Worm (Caenorhabditis elegans) whole organism, midembryonic: ENCODE results near the gene ZK1240.3.

Source experiments
- T22C8.4 ChIP-seq: fragments of 200-800 bp; sonication (Bioruptor generic); IDR thresholded peaks from 2 replicates; pipeline ENCODE4 v1.3.6; 2022; ENCODE audit warnings: missing genetic modification characterization, missing compliant biosample characterization
- cog-1 ChIP-seq: sonication (generic microtip); optimal IDR thresholded peaks from 2 replicates; lab custom pipeline; 2016; ENCODE audit warnings: missing genetic modification characterization, missing compliant biosample characterization
- flt-1 ChIP-seq: fragments of 200-800 bp; sonication (Bioruptor generic); IDR thresholded peaks from 2 replicates; pipeline ENCODE4 v1.3.6; 2022; ENCODE audit warnings: missing genetic modification characterization, missing compliant biosample characterization
- klf-2 ChIP-seq: fragments of 200-800 bp; sonication (Bioruptor generic); conservative IDR thresholded peaks from 2 replicates; pipeline ENCODE4 v1.3.6; 2022; ENCODE audit warnings: missing genetic modification reagents, missing genetic modification characterization, missing compliant biosample characterization
- med-1 ChIP-seq: sonication (generic microtip); optimal IDR thresholded peaks from 2 replicates; lab custom pipeline; 2017; ENCODE audit warnings: missing genetic modification characterization, mild to moderate bottlenecking, missing compliant biosample characterization, antibody characterized with exemption, missing genetic modification reagents; ENCODE audit not compliant: insufficient read depth
- ref-1 ChIP-seq: fragments of 200-800 bp; sonication (Bioruptor generic); conservative IDR thresholded peaks from 2 replicates; pipeline ENCODE4 v1.3.6; 2022; ENCODE audit warnings: missing genetic modification reagents, missing genetic modification characterization, missing compliant biosample characterization
- tab-1 ChIP-seq: fragments of 200-800 bp; sonication (Bioruptor generic); IDR thresholded peaks from 2 replicates; pipeline ENCODE4 v1.3.6; 2022; ENCODE audit warnings: missing genetic modification characterization, missing compliant biosample characterization
- ztf-23 ChIP-seq: fragments of 200-800 bp; sonication (Bioruptor generic); IDR thresholded peaks from 2 replicates; pipeline ENCODE4 v1.3.6; 2022; ENCODE audit warnings: missing genetic modification reagents, missing genetic modification characterization, missing compliant biosample characterization
- ztf-29 ChIP-seq: fragments of 200-800 bp; sonication (Bioruptor generic); IDR thresholded peaks from 2 replicates; pipeline ENCODE4 v1.3.6; 2022; ENCODE audit warnings: missing genetic modification reagents, missing genetic modification characterization, missing compliant biosample characterization

ZK1240.3 gene

DNA sequence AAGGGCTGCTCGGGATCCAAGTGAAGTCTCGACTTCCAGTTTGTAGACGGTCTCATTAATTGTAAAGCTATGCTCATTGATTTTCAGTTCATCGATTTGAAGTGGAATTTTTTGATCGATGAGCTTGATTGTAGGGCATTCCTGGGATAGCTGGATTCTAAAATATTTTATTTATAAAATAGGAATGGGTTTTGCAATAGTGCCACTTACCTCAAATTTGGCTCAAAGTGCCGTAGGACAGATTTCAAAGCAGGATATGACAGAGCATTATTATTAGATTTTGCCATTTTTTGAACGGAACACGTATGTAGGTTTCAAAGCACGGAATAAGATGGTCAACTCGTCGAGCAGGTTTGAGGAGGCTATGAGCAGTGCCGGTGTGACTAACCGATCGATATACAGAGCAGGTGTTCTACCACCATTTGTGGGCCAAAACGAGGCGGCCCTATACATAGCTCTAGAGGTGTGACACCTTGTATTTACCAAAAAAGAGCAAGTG lies 24.3 kb upstream of the ZK1240.3 start, which contains the start of gene fbxc-25:
Gene fbxc-25, minus strand, starts transcription at position 449 of the 499 bp plus-strand sequence.
- TF ChIP-seq ztf-23 (GFP tag; lab: Robert Waterston, UW) (no peak), tab-1 (GFP tag; lab: Robert Waterston, UW) (no peak), klf-2 (GFP tag; lab: Robert Waterston, UW) (no peak), ztf-29 (GFP tag; lab: Robert Waterston, UW) (no peak), flt-1 (GFP tag; lab: Robert Waterston, UW) (no peak), med-1 (GFP tag; lab: Kevin White, UChicago) (no peak), T22C8.4 (GFP tag; lab: Robert Waterston, UW) (no peak), ref-1 (GFP tag; lab: Robert Waterston, UW) (no peak), cog-1 (tag; lab: Kevin White, UChicago) (no peak)

DNA sequence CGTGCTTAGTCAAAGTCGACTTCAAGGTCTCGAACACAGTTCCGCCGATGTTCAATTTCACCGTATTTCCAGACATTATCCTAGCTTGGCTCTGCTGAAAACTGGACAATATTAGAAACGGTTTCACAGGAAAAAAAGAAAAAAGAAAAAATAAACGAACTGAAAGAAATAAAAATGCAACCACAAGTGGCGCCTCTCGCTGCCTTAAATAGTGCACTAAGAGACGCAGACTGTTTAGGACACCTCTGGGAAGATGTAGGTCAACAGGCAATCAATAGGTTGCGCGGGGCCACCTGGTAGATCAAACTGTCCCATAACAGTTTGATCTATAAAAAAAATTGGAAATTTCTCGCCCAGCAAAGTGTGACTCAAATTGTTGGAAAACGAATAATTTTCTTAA lies 21.4 kb upstream of the ZK1240.3 start, which contains the start of gene B0281.4:
Gene B0281.4, minus strand, starts transcription at position 101 of the 400 bp plus-strand sequence.
- TF ChIP-seq med-1 (GFP tag; lab: Kevin White, UChicago) (no peak), klf-2 (GFP tag; lab: Robert Waterston, UW) (no peak), flt-1 (GFP tag; lab: Robert Waterston, UW) (no peak), cog-1 (tag; lab: Kevin White, UChicago) (no peak), ztf-23 (GFP tag; lab: Robert Waterston, UW) (no peak), tab-1 (GFP tag; lab: Robert Waterston, UW) (no peak), T22C8.4 (GFP tag; lab: Robert Waterston, UW) (no peak), ref-1 (GFP tag; lab: Robert Waterston, UW) (no peak), ztf-29 (GFP tag; lab: Robert Waterston, UW) (no peak)

DNA sequence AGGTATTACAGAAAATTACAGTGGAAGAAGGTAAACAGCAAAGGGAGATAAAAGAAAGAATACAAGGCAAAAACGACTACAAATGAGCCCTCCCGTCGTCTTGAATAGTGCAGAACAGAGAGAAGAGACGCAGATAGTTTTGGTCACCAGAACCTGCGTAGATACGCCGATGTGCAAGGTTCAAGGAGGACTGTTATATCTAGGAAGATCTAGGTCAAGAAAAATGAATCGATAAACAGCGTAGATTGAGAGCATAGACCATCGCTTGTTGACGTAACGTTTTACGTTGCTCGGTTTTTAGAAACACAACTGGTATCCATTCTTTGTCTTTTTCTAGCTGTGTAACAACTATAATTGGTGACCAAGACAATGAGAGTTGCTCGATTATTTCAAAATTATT lies 19.3 kb upstream of the ZK1240.3 start, which contains the start of gene B0281.5:
Gene B0281.5, minus strand, starts transcription at position 101 of the 400 bp plus-strand sequence.
- TF ChIP-seq ztf-23 (GFP tag; lab: Robert Waterston, UW) (no peak), med-1 (GFP tag; lab: Kevin White, UChicago) (no peak), ref-1 (GFP tag; lab: Robert Waterston, UW) (no peak), klf-2 (GFP tag; lab: Robert Waterston, UW) (no peak), cog-1 (tag; lab: Kevin White, UChicago) (no peak), T22C8.4 (GFP tag; lab: Robert Waterston, UW) (no peak), tab-1 (GFP tag; lab: Robert Waterston, UW) (no peak), flt-1 (GFP tag; lab: Robert Waterston, UW) (no peak), ztf-29 (GFP tag; lab: Robert Waterston, UW) (no peak)

DNA sequence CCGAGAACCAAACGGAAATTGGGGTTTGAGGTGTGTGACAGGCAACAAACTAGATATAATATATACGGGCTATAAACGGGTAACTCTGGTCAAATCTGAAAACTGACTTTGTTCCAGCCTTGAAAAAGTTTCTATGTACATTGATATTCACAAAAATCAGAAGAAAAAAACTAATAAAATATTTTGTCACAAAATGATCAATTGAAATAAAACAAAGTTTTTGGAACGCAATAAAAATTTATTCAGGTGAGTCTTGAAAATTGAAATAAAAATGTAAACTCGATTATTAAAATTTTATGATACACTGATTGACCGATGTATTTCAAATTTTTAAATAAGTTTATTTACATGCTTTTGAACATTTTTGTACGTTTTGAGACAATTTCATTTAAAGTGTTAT lies 17.8 kb upstream of the ZK1240.3 start, which contains the start of gene B0281.6:
Gene B0281.6, minus strand, starts transcription at position 101 of the 400 bp plus-strand sequence.
- TF ChIP-seq klf-2 (GFP tag; lab: Robert Waterston, UW) (no peak), med-1 (GFP tag; lab: Kevin White, UChicago) (no peak), ztf-29 (GFP tag; lab: Robert Waterston, UW) (no peak)

DNA sequence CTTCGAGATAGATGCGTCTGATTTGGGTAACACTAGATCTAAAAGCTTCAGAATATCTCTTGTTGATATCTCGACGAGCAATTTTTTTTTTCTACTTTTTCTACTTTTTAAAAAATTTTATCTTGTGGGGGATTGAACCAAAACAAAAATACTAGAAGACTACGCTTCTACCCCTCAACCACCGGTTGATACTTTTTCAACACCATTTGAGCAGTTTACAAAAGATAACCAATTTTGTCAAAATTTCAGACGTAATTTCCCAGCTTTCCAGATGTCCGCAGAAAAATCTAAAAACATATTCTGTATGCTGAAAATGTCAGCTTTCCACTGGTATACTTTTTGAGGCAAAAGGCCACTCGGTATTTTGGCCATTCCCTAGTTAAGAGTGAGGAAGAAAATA lies 15.6 kb upstream of the ZK1240.3 start:
- TF ChIP-seq klf-2 (GFP tag; lab: Robert Waterston, UW): no peak
- TF ChIP-seq ztf-23 (GFP tag; lab: Robert Waterston, UW): no peak
- no peak for TF ChIP-seq cog-1 (tag; lab: Kevin White, UChicago)
- TF ChIP-seq T22C8.4 (GFP tag; lab: Robert Waterston, UW): no peak
- TF ChIP-seq ztf-29 (GFP tag; lab: Robert Waterston, UW): no peak
- TF ChIP-seq med-1 (GFP tag; lab: Kevin White, UChicago): no peak
- TF ChIP-seq flt-1 (GFP tag; lab: Robert Waterston, UW): no peak
- TF ChIP-seq tab-1 (GFP tag; lab: Robert Waterston, UW): no peak
- no peak for TF ChIP-seq ref-1 (GFP tag; lab: Robert Waterston, UW)

DNA sequence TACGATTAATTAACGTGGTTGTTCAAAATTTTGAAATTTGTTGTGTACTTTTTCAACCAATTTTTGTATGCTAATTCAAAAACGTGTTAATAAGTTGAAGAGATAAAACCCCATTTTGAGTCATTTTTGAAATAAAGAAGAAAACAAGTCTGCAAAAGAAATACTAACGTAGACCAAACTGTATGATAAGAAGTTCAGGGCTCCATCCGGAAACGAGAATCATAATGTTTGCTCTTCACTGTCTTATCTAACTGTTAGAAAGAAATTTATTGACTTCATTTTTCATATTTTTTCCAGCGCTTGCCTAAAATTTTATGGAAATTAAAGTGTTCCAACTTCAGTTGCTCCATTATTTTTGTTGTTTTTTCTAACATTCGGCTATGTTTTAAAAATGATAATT lies 14.6 kb upstream of the ZK1240.3 start:
- TF ChIP-seq flt-1 (GFP tag; lab: Robert Waterston, UW): no peak
- no peak for TF ChIP-seq ref-1 (GFP tag; lab: Robert Waterston, UW)
- TF ChIP-seq ztf-29 (GFP tag; lab: Robert Waterston, UW): no peak
- no peak for TF ChIP-seq cog-1 (tag; lab: Kevin White, UChicago)
- TF ChIP-seq T22C8.4 (GFP tag; lab: Robert Waterston, UW): no peak

DNA sequence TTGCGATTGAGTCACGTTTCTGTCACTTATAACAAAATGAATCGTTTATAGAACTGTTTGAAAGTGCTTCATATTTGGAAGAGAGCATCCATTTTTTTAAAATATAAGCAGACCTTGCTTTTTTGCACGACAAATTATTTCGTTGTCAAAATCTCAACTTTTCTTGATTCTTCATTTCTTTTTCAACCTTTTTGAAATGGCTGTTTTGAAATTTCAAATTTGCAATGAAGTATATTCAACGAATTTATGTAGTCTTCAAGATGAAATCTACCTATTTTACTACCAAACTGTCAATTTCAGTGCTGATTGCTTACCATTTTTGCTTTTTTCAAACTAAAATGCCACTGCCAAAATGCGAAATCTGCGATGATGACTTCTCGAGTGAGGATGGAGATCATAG lies 13.4 kb upstream of the ZK1240.3 start, which contains the start of gene B0281.3:
Gene B0281.3, plus strand, starts transcription at position 301 of the 400 bp plus-strand sequence.
- TF ChIP-seq ztf-23 (GFP tag; lab: Robert Waterston, UW) (no peak), klf-2 (GFP tag; lab: Robert Waterston, UW) (no peak), med-1 (GFP tag; lab: Kevin White, UChicago) (no peak), tab-1 (GFP tag; lab: Robert Waterston, UW) (no peak), ztf-29 (GFP tag; lab: Robert Waterston, UW) (no peak), flt-1 (GFP tag; lab: Robert Waterston, UW) (no peak), cog-1 (tag; lab: Kevin White, UChicago) (no peak), T22C8.4 (GFP tag; lab: Robert Waterston, UW) (no peak), ref-1 (GFP tag; lab: Robert Waterston, UW) (no peak)

DNA sequence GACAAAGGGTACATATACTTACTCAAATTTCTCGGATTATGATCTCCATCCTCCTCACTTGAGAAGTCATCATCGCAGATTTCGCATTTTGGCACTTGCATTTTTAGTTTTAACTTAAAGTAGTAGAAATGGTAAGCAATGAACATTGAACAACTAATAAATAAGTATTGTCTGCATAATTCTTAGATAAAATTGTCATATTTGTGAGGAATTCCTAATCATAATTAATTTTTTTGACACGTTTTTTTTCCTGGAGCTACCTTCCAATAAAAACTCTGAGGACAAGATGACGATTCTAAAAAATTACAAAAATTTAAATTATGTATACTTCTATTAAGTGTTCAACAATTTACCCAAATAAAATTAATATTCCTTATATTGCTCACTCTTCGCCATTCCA lies 7.4 kb upstream of the ZK1240.3 start, which contains the start of the genes trim-21 and B0281.1:
Gene trim-21, minus strand, starts transcription at position 101 of the 400 bp plus-strand sequence.
Gene B0281.1, plus strand, starts transcription at position 321 of the 400 bp plus-strand sequence.
- TF ChIP-seq T22C8.4 (GFP tag; lab: Robert Waterston, UW): no peak
- no peak for TF ChIP-seq tab-1 (GFP tag; lab: Robert Waterston, UW)
- TF ChIP-seq ref-1 (GFP tag; lab: Robert Waterston, UW): no peak
- no peak for TF ChIP-seq klf-2 (GFP tag; lab: Robert Waterston, UW)

DNA sequence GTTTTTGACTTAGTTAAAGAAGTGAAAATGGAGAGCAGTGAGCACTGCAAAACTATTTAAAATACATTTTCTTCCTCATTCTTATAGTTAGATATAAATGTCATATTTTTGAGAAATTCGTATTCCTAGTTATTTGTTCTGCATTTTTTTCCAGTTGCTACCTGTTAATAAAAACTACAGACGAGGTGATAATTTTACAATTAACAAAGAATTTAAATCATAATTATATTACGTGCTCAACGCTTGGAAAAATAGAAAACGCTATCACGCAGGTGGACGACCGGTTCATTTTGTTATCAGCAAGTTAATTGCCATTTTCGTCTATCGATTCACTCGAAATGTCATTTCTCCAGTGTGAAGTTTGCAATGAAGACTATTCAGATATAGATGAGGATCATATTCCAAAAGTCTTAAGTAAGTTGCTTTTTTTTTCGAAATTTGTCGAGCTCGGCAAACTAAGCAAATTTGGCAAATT lies 2.2 kb upstream of the ZK1240.3 start, which contains the start of the genes ZK1240.5 and ZK1240.9:
Gene ZK1240.5, minus strand, starts transcription at position 51 of the 475 bp plus-strand sequence.
Gene ZK1240.9, plus strand, starts transcription at position 307 of the 475 bp plus-strand sequence.
- TF ChIP-seq flt-1 (GFP tag; lab: Robert Waterston, UW): no peak
- TF ChIP-seq cog-1 (tag; lab: Kevin White, UChicago): no peak
- TF ChIP-seq ztf-29 (GFP tag; lab: Robert Waterston, UW): no peak
- TF ChIP-seq tab-1 (GFP tag; lab: Robert Waterston, UW): no peak
- TF ChIP-seq ztf-23 (GFP tag; lab: Robert Waterston, UW): no peak
- no peak for TF ChIP-seq ref-1 (GFP tag; lab: Robert Waterston, UW)
- TF ChIP-seq med-1 (GFP tag; lab: Kevin White, UChicago): no peak
- no peak for TF ChIP-seq klf-2 (GFP tag; lab: Robert Waterston, UW)
- no peak for TF ChIP-seq T22C8.4 (GFP tag; lab: Robert Waterston, UW)
